Worm (Caenorhabditis elegans) whole organism, early embryonic: ENCODE results near the gene F38E1.10.

ENCODE experiments used
- B0310.2 ChIP-seq: sonication (generic microtip); optimal IDR thresholded peaks from 2 replicates; lab custom pipeline; 2016; ENCODE audit warnings: mild to moderate bottlenecking, missing genetic modification characterization, missing compliant biosample characterization
- F13C5.2 ChIP-seq: sonication (generic microtip); optimal IDR thresholded peaks from 2 replicates; lab custom pipeline; 2017; ENCODE audit warnings: mild to moderate bottlenecking, missing genetic modification characterization, inconsistent platforms, missing compliant biosample characterization
- aly-1 ChIP-seq: sonication (generic microtip); optimal IDR thresholded peaks from 2 replicates; lab custom pipeline; 2016; ENCODE audit warnings: missing genetic modification characterization, missing compliant biosample characterization
- ama-1 ChIP-seq: fragments of 150-350 bp; optimal IDR thresholded peaks from 2 replicates; lab custom pipeline; 2014
- ceh-13 ChIP-seq: fragments of 200-800 bp; sonication (Bioruptor generic); optimal IDR thresholded peaks from 2 replicates; lab custom pipeline; 2018; ENCODE audit warnings: mild to moderate bottlenecking, missing genetic modification characterization, missing compliant biosample characterization
- ceh-36 ChIP-seq: sonication (generic microtip); optimal IDR thresholded peaks from 2 replicates; lab custom pipeline; 2016; ENCODE audit warnings: missing genetic modification characterization, inconsistent platforms, missing compliant biosample characterization
- ets-7 ChIP-seq: sonication (generic microtip); optimal IDR thresholded peaks from 2 replicates; lab custom pipeline; 2016; ENCODE audit warnings: missing genotype, missing genetic modification characterization, missing compliant biosample characterization
- flt-1 ChIP-seq: fragments of 200-800 bp; sonication (Bioruptor generic); IDR thresholded peaks from 2 replicates; pipeline ENCODE4 v1.3.6; 2022; ENCODE audit warnings: missing genetic modification characterization, missing compliant biosample characterization
- hmbx-1 ChIP-seq: sonication (generic microtip); optimal IDR thresholded peaks from 2 replicates; lab custom pipeline; 2016; ENCODE audit warnings: mild to moderate bottlenecking, missing genetic modification characterization, missing compliant biosample characterization
- hmg-4 ChIP-seq: fragments of 200-800 bp; sonication (Bioruptor generic); optimal IDR thresholded peaks from 2 replicates; lab custom pipeline; 2018; ENCODE audit warnings: mild to moderate bottlenecking, missing genetic modification characterization, missing compliant biosample characterization
- hnd-1 ChIP-seq: sonication (generic microtip); optimal IDR thresholded peaks from 2 replicates; lab custom pipeline; 2016; ENCODE audit warnings: missing genetic modification characterization, missing compliant biosample characterization
- pes-1 ChIP-seq: fragments of 200-800 bp; sonication (Bioruptor generic); IDR thresholded peaks from 2 replicates; pipeline ENCODE4 v1.3.6; 2022; ENCODE audit warnings: missing genetic modification reagents, missing genetic modification characterization, missing compliant biosample characterization
- scrt-1 ChIP-seq: fragments of 200-800 bp; sonication (Bioruptor generic); IDR thresholded peaks from 2 replicates; pipeline ENCODE4 v1.3.6; 2022; ENCODE audit warnings: missing genetic modification characterization, missing compliant biosample characterization
- sea-1 ChIP-seq: fragments of 200-800 bp; sonication (Bioruptor generic); conservative IDR thresholded peaks from 2 replicates; pipeline ENCODE4 v1.3.6; 2022; ENCODE audit warnings: missing genetic modification characterization, missing compliant biosample characterization
- tbx-11 ChIP-seq: fragments of 200-800 bp; sonication (Bioruptor generic); IDR thresholded peaks from 2 replicates; pipeline ENCODE4 v1.3.6; 2022; ENCODE audit warnings: missing genetic modification characterization, missing compliant biosample characterization
- tbx-37 ChIP-seq: fragments of 200-800 bp; sonication (Bioruptor generic); conservative IDR thresholded peaks from 2 replicates; pipeline ENCODE4 v1.3.6; 2022; ENCODE audit warnings: missing genetic modification reagents, missing genetic modification characterization, missing compliant biosample characterization
- tra-4 ChIP-seq: sonication (generic microtip); optimal IDR thresholded peaks from 2 replicates; lab custom pipeline; 2017; ENCODE audit warnings: missing genetic modification characterization, missing compliant biosample characterization

Gene F38E1.10

ce11 chrV:8375419-8375818 lies at the start of gene F38E1.10:
TSS of gene F38E1.10 (minus strand) at chrV:8375519.
- TF ChIP-seq tbx-37 = no peak
- TF ChIP-seq pes-1 (GFP tag; lab: Robert Waterston, UW) = no peak
- TF ChIP-seq F13C5.2 (tag; lab: Kevin White, UChicago) = no peak
- TF ChIP-seq scrt-1 (GFP tag; lab: Robert Waterston, UW) = no peak
- TF ChIP-seq ama-1 (lab: Kevin White, UChicago) = no peak
- no peak for TF ChIP-seq hmg-4 (GFP tag; lab: Kevin White, UChicago)
- TF ChIP-seq hnd-1 (tag; lab: Kevin White, UChicago) = no peak
- TF ChIP-seq ceh-13 (GFP tag; lab: Kevin White, UChicago) = no peak
- TF ChIP-seq ets-7 (tag; lab: Kevin White, UChicago) = no peak
- no peak for TF ChIP-seq B0310.2

- TF ChIP-seq tbx-37 (no peak), hmbx-1 (tag; lab: Kevin White, UChicago) (no peak), ets-7 (tag; lab: Kevin White, UChicago) (no peak), F13C5.2 (tag; lab: Kevin White, UChicago) (no peak), hmg-4 (GFP tag; lab: Kevin White, UChicago) (no peak), pes-1 (GFP tag; lab: Robert Waterston, UW) (no peak), B0310.2 (no peak), scrt-1 (GFP tag; lab: Robert Waterston, UW) (no peak), sea-1 (GFP tag; lab: Robert Waterston, UW) (no peak), aly-1 (no peak), tbx-11 (GFP tag; lab: Robert Waterston, UW) (no peak), ceh-36 (tag; lab: Kevin White, UChicago) (no peak), tra-4 (tag; lab: Kevin White, UChicago) (no peak), ama-1 (lab: Kevin White, UChicago) (no peak), hnd-1 (tag; lab: Kevin White, UChicago) (no peak), flt-1 (GFP tag; lab: Robert Waterston, UW) (no peak), ceh-13 (GFP tag; lab: Kevin White, UChicago) (no peak)
These were observed 42.0 kb upstream of the F38E1.10 start for ce11 chrV:8417271-8417670.

- TF ChIP-seq hmbx-1 (tag; lab: Kevin White, UChicago) (no peak), hnd-1 (tag; lab: Kevin White, UChicago) (no peak), B0310.2 (no peak), tbx-11 (GFP tag; lab: Robert Waterston, UW) (no peak)
These were observed 39.8 kb upstream of the F38E1.10 start for ce11 chrV:8415113-8415530.

- TF ChIP-seq B0310.2 (no peak), ets-7 (tag; lab: Kevin White, UChicago) (no peak), hmbx-1 (tag; lab: Kevin White, UChicago) (no peak)
These were observed 38.9 kb upstream of the F38E1.10 start, which contains the start of gene pos-1 for ce11 chrV:8414036-8414728. TSS of gene pos-1 (plus strand) at chrV:8414086.

ce11 chrV:8413432-8414021 lies 38.2 kb upstream of the F38E1.10 start, which contains the start of gene vha-18:
TSS of gene vha-18 (minus strand) at chrV:8413482.
- TF ChIP-seq aly-1 = no peak
- TF ChIP-seq ceh-36 (tag; lab: Kevin White, UChicago) = no peak
- TF ChIP-seq hmbx-1 (tag; lab: Kevin White, UChicago) = no peak
- TF ChIP-seq F13C5.2 (tag; lab: Kevin White, UChicago) = no peak
- TF ChIP-seq hnd-1 (tag; lab: Kevin White, UChicago) = no peak
- TF ChIP-seq tbx-11 (GFP tag; lab: Robert Waterston, UW) = no peak
- TF ChIP-seq scrt-1 (GFP tag; lab: Robert Waterston, UW) = no peak
- no peak for TF ChIP-seq flt-1 (GFP tag; lab: Robert Waterston, UW)
- TF ChIP-seq ama-1 (lab: Kevin White, UChicago) = no peak
- no peak for TF ChIP-seq B0310.2

- TF ChIP-seq ets-7 (tag; lab: Kevin White, UChicago) (no peak), aly-1 (no peak), hmg-4 (GFP tag; lab: Kevin White, UChicago) (no peak), F13C5.2 (tag; lab: Kevin White, UChicago) (no peak), ceh-13 (GFP tag; lab: Kevin White, UChicago) (no peak), sea-1 (GFP tag; lab: Robert Waterston, UW) (no peak), hmbx-1 (tag; lab: Kevin White, UChicago) (no peak), tbx-37 (no peak), pes-1 (GFP tag; lab: Robert Waterston, UW) (no peak), hnd-1 (tag; lab: Kevin White, UChicago) (no peak)
These were observed 35.1 kb upstream of the F38E1.10 start, which contains the start of gene F52E1.2 for ce11 chrV:8410406-8410805. TSS of gene F52E1.2 (plus strand) at chrV:8410595.

ce11 chrV:8409594-8409993 lies 34.3 kb upstream of the F38E1.10 start:
- TF ChIP-seq sea-1 (GFP tag; lab: Robert Waterston, UW) (no peak), ets-7 (tag; lab: Kevin White, UChicago) (no peak)

- TF ChIP-seq sea-1 (GFP tag; lab: Robert Waterston, UW) (no peak), ceh-13 (GFP tag; lab: Kevin White, UChicago) (no peak), flt-1 (GFP tag; lab: Robert Waterston, UW) (no peak), ama-1 (lab: Kevin White, UChicago) (no peak), hnd-1 (tag; lab: Kevin White, UChicago) (no peak), ets-7 (tag; lab: Kevin White, UChicago) (no peak), pes-1 (GFP tag; lab: Robert Waterston, UW) (no peak), ceh-36 (tag; lab: Kevin White, UChicago) (no peak), scrt-1 (GFP tag; lab: Robert Waterston, UW) (no peak), tbx-37 (no peak)
These were observed 31.6 kb upstream of the F38E1.10 start for ce11 chrV:8406911-8407310.
